Worm (Caenorhabditis elegans) whole organism, L1 larva: ENCODE measurements around the gene bpnt-1.
A peak's percentile ranks its signal among the peaks of the same experiment; 100 is the strongest.

Source experiments
- C04F5.9 ChIP-seq: sonication (generic microtip); optimal IDR thresholded peaks from 2 replicates; lab custom pipeline; 2016; ENCODE audit warnings: missing genetic modification characterization, missing compliant biosample characterization
- aly-2 ChIP-seq: fragments of 150-350 bp; optimal IDR thresholded peaks from 2 replicates; lab custom pipeline; 2014; ENCODE audit warnings: missing biosample characterization, missing genetic modification characterization
- blmp-1 ChIP-seq: fragments of 150-350 bp; optimal IDR thresholded peaks from 2 replicates; lab custom pipeline; 2014; ENCODE audit warnings: missing biosample characterization, missing genetic modification characterization
- ceh-63 ChIP-seq: fragments of 200-800 bp; sonication (Bioruptor generic); optimal IDR thresholded peaks from 2 replicates; lab custom pipeline; 2018; ENCODE audit warnings: mild to moderate bottlenecking, missing genetic modification characterization, missing compliant biosample characterization
- ceh-8 ChIP-seq: fragments of 200-800 bp; sonication (Bioruptor generic); optimal IDR thresholded peaks from 2 replicates; lab custom pipeline; 2018; ENCODE audit warnings: mild to moderate bottlenecking, missing genetic modification characterization, moderate library complexity, missing compliant biosample characterization
- ceh-82 ChIP-seq, 3 experiments: fragments of 150-350 bp in 1 of 3; sonication (generic microtip) in 2 of 3; optimal IDR thresholded peaks; 2 replicates each; lab custom pipeline; 2014 to 2017; ENCODE audit warnings: missing biosample characterization in 3 of 3, missing genetic modification characterization in 3 of 3
- ceh-90 ChIP-seq: sonication (generic microtip); optimal IDR thresholded peaks from 2 replicates; lab custom pipeline; 2016; ENCODE audit warnings: missing genetic modification characterization, missing compliant biosample characterization
- ces-1 ChIP-seq: fragments of 150-350 bp; optimal IDR thresholded peaks from 2 replicates; lab custom pipeline; 2014; ENCODE audit warnings: missing biosample characterization, missing genetic modification reagents, missing genetic modification characterization
- dpl-1 ChIP-seq, 3 experiments: fragments of 150-350 bp in 2 of 3; sonication (generic microtip) in 1 of 3; optimal IDR thresholded peaks; 2 replicates each; lab custom pipeline; 2014 to 2017; ENCODE audit warnings: missing biosample characterization in 3 of 3, missing genetic modification characterization in 3 of 3, missing genetic modification reagents in 3 of 3
- efl-1 ChIP-seq, 4 experiments: fragments of 150-350 bp; optimal IDR thresholded peaks in 3 of 4; peaks in 1 of 4; 1 replicate in 1 of 4; 2 replicates in 3 of 4; lab custom pipeline; 2014; ENCODE audit warnings: missing biosample characterization in 2 of 4, missing genetic modification characterization in 2 of 4, missing genetic modification reagents in 2 of 4
- egl-13 ChIP-seq: sonication (generic microtip); optimal IDR thresholded peaks from 2 replicates; lab custom pipeline; 2016; ENCODE audit warnings: missing genotype, missing genetic modification reagents, missing genetic modification characterization, missing compliant biosample characterization
- egl-27 ChIP-seq, 2 experiments: fragments of 150-350 bp in 1 of 2; sonication (generic microtip); optimal IDR thresholded peaks; 3 replicates each; lab custom pipeline; 2017 to 2018; ENCODE audit warnings: missing biosample characterization in 2 of 2, missing genetic modification characterization in 2 of 2, missing genetic modification reagents in 2 of 2
- elt-3 ChIP-seq, 6 experiments: fragments of 150-350 bp in 1 of 6; sonication (generic microtip); optimal IDR thresholded peaks; 2 replicates each; lab custom pipeline; 2017 to 2018; ENCODE audit warnings: missing biosample characterization in 6 of 6, missing genetic modification characterization in 6 of 6, inconsistent platforms in 1 of 6
- ets-5 ChIP-seq: fragments of 200-800 bp; sonication (Bioruptor generic); IDR thresholded peaks from 2 replicates; pipeline ENCODE4 v1.3.6; 2022; ENCODE audit warnings: missing genetic modification characterization, missing compliant biosample characterization
- fkh-10 ChIP-seq: sonication (generic microtip); optimal IDR thresholded peaks from 2 replicates; lab custom pipeline; 2017; ENCODE audit warnings: missing biosample characterization, missing genetic modification reagents, missing genetic modification characterization
- fos-1 ChIP-seq: fragments of 150-350 bp; optimal IDR thresholded peaks from 2 replicates; lab custom pipeline; 2014; ENCODE audit warnings: missing biosample characterization, missing genetic modification characterization
- hlh-17 ChIP-seq: fragments of 200-800 bp; sonication (Bioruptor generic); optimal IDR thresholded peaks from 2 replicates; lab custom pipeline; 2018; ENCODE audit warnings: missing genetic modification characterization, mild to moderate bottlenecking, missing compliant biosample characterization, moderate library complexity, borderline replicate concordance
- jun-1 ChIP-seq: fragments of 150-350 bp; optimal IDR thresholded peaks from 2 replicates; lab custom pipeline; 2014; ENCODE audit warnings: missing biosample characterization, missing genetic modification reagents, missing genetic modification characterization
- lin-13 ChIP-seq: fragments of 150-350 bp; optimal IDR thresholded peaks from 2 replicates; lab custom pipeline; 2014; ENCODE audit warnings: missing biosample characterization, missing genetic modification reagents, missing genetic modification characterization
- lin-15B ChIP-seq: fragments of 150-350 bp; sonication (generic microtip); optimal IDR thresholded peaks from 3 replicates; lab custom pipeline; 2014; ENCODE audit warnings: missing biosample characterization, missing genetic modification characterization
- lin-35 ChIP-seq, 2 experiments: fragments of 150-350 bp; optimal IDR thresholded peaks; 2 replicates each; lab custom pipeline; 2014; ENCODE audit warnings: missing biosample characterization in 2 of 2, missing genetic modification characterization in 2 of 2, missing genetic modification reagents in 2 of 2
- lin-39 ChIP-seq: fragments of 150-350 bp; optimal IDR thresholded peaks from 2 replicates; lab custom pipeline; 2014; ENCODE audit warnings: missing biosample characterization, missing genetic modification reagents, missing genetic modification characterization
- lir-3 ChIP-seq: sonication (generic microtip); optimal IDR thresholded peaks from 2 replicates; lab custom pipeline; 2016; ENCODE audit warnings: mild to moderate bottlenecking, missing genetic modification characterization, moderate library complexity, missing compliant biosample characterization; ENCODE audit not compliant: poor library complexity
- mab-9 ChIP-seq: fragments of 200-800 bp; sonication (Bioruptor generic); IDR thresholded peaks from 2 replicates; pipeline ENCODE4 v1.3.6; 2022; ENCODE audit warnings: missing genetic modification reagents, missing genetic modification characterization, missing compliant biosample characterization
- mef-2 ChIP-seq: fragments of 150-350 bp; optimal IDR thresholded peaks from 2 replicates; lab custom pipeline; 2014; ENCODE audit warnings: missing biosample characterization, missing genetic modification characterization
- mep-1 ChIP-seq: fragments of 150-350 bp; optimal IDR thresholded peaks from 2 replicates; lab custom pipeline; 2014; ENCODE audit warnings: missing biosample characterization, missing genetic modification characterization
- nhr-11 ChIP-seq: fragments of 150-350 bp; optimal IDR thresholded peaks from 2 replicates; lab custom pipeline; 2014; ENCODE audit warnings: missing biosample characterization, missing genetic modification characterization
- nhr-12 ChIP-seq: sonication (generic microtip); optimal IDR thresholded peaks from 2 replicates; lab custom pipeline; 2017; ENCODE audit warnings: missing biosample characterization, missing genetic modification characterization
- nhr-19 ChIP-seq: fragments of 200-800 bp; sonication (Bioruptor generic); conservative IDR thresholded peaks from 2 replicates; pipeline ENCODE4 v1.3.6; 2022; ENCODE audit warnings: missing genetic modification characterization, missing compliant biosample characterization
- nhr-20 ChIP-seq: sonication (generic microtip); optimal IDR thresholded peaks from 2 replicates; lab custom pipeline; 2016; ENCODE audit warnings: mild to moderate bottlenecking, missing genetic modification characterization, missing compliant biosample characterization
- nhr-28 ChIP-seq: fragments of 150-350 bp; optimal IDR thresholded peaks from 2 replicates; lab custom pipeline; 2014; ENCODE audit warnings: missing biosample characterization, missing genetic modification characterization
- nhr-47 ChIP-seq: sonication (generic microtip); optimal IDR thresholded peaks from 2 replicates; lab custom pipeline; 2016; ENCODE audit warnings: mild to moderate bottlenecking, missing genetic modification characterization, moderate library complexity, missing compliant biosample characterization
- nhr-71 ChIP-seq: sonication (generic microtip); optimal IDR thresholded peaks from 2 replicates; lab custom pipeline; 2016; ENCODE audit warnings: mild to moderate bottlenecking, missing genetic modification characterization, moderate library complexity, missing compliant biosample characterization
- nhr-77 ChIP-seq: fragments of 150-350 bp; optimal IDR thresholded peaks from 2 replicates; lab custom pipeline; 2014; ENCODE audit warnings: missing biosample characterization, missing genetic modification characterization
- nhr-84 ChIP-seq: sonication (generic microtip); optimal IDR thresholded peaks from 2 replicates; lab custom pipeline; 2017; ENCODE audit warnings: missing biosample characterization, missing genetic modification characterization
- nhr-90 ChIP-seq: sonication (generic microtip); optimal IDR thresholded peaks from 2 replicates; lab custom pipeline; 2016; ENCODE audit warnings: mild to moderate bottlenecking, missing genetic modification characterization, missing compliant biosample characterization; ENCODE audit not compliant: poor library complexity
- pqm-1 ChIP-seq: sonication (generic microtip); optimal IDR thresholded peaks from 3 replicates; lab custom pipeline; 2017; ENCODE audit warnings: missing biosample characterization, missing genetic modification characterization
- rnt-1 ChIP-seq: sonication (generic microtip); optimal IDR thresholded peaks from 2 replicates; lab custom pipeline; 2016; ENCODE audit warnings: mild to moderate bottlenecking, missing genetic modification characterization, moderate library complexity, missing compliant biosample characterization
- snpc-4 ChIP-seq: fragments of 150-350 bp; optimal IDR thresholded peaks from 2 replicates; lab custom pipeline; 2014; ENCODE audit warnings: missing biosample characterization, missing genetic modification characterization
- sox-4 ChIP-seq: sonication (generic microtip); optimal IDR thresholded peaks from 2 replicates; lab custom pipeline; 2016; ENCODE audit warnings: missing genetic modification characterization, missing compliant biosample characterization
- sptf-1 ChIP-seq: fragments of 150-350 bp; optimal IDR thresholded peaks from 2 replicates; lab custom pipeline; 2014; ENCODE audit warnings: missing biosample characterization, missing genetic modification characterization
- sup-37 ChIP-seq: fragments of 200-800 bp; sonication (Bioruptor generic); optimal IDR thresholded peaks from 2 replicates; lab custom pipeline; 2018; ENCODE audit warnings: mild to moderate bottlenecking, missing genetic modification characterization, missing compliant biosample characterization
- swsn-7 ChIP-seq: sonication (generic microtip); optimal IDR thresholded peaks from 2 replicates; lab custom pipeline; 2016; ENCODE audit warnings: missing genetic modification characterization, missing compliant biosample characterization
- tlp-1 ChIP-seq: fragments of 150-350 bp; optimal IDR thresholded peaks from 2 replicates; lab custom pipeline; 2014; ENCODE audit warnings: missing biosample characterization, missing genetic modification characterization
- unc-62 ChIP-seq: fragments of 150-350 bp; optimal IDR thresholded peaks from 2 replicates; lab custom pipeline; 2014; ENCODE audit warnings: missing biosample characterization, missing genetic modification reagents, missing genetic modification characterization
- zip-4 ChIP-seq: fragments of 200-800 bp; sonication (Bioruptor generic); optimal IDR thresholded peaks from 2 replicates; lab custom pipeline; 2018; ENCODE audit warnings: mild to moderate bottlenecking, missing genetic modification characterization, moderate library complexity, missing compliant biosample characterization
- ztf-11 ChIP-seq, 2 experiments: sonication (generic microtip); optimal IDR thresholded peaks; 2 replicates each; lab custom pipeline; 2016 to 2017; ENCODE audit warnings: missing genetic modification characterization in 2 of 2, missing biosample characterization in 1 of 2, missing compliant biosample characterization in 1 of 2

Gene bpnt-1

DNA sequence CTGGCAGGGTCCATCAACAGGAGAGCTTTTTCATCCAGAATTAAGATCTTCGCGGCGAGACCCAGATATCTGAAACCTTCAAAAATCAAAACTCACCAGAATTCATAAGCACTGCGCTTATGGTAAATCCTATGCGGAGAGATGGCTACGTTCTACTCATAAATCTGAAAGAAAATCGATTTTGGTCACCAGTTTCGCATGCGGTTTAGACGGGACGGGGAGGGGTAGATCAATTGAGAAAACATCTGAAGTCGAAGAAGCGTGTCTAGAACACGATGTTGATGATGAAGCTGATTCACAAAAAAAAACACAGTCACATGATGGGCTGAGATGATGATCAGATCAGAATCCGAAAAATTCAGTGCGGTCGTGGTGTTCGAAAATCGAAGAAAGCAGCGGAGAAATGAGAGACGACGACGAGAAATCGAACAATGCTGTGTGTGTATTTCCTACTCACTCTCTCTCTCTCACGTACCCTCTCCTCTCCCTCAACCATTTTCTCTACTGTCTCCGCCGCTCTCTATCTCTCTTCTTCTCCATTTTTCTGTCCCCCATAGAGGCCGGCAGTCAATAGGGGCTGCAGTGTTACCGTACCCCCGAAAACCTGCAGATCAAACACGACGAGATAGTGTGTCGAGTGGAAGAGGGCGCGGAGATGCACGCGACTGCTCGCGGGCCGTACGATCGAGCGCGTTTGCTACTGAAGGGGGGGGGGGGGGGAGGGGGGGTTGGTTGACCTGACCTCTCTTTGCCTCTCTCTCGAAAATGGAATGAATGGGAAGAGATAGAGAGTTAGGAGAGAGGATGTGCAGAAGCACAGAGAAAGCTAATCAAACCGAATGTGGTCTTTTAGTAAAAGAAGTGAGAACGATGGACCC is 43.5 kb upstream of the bpnt-1 start, which contains the start of gene ntl-2 (continued):
- TF ChIP-seq ceh-90: peak; percentile 33
- TF ChIP-seq nhr-71: peak; percentile 98
- peak; percentile 77 for TF ChIP-seq mef-2 (tag; lab: Kevin White, UChicago)
- peak; percentile 94 for TF ChIP-seq ceh-63 (GFP tag; lab: Kevin White, UChicago)
- TF ChIP-seq nhr-28 (tag; lab: Kevin White, UChicago): no peak
- TF ChIP-seq pqm-1 (tag; lab: Kevin White, UChicago): peak; percentile 47
- peak; percentile 95 for TF ChIP-seq nhr-19 (GFP tag; lab: Robert Waterston, UW)
- TF ChIP-seq unc-62 (GFP tag; lab: Kevin White, UChicago): no peak
- TF ChIP-seq ztf-11 (tag; optimal IDR thresholded peaks at IDR 0.05; lab: Kevin White, UChicago): peak in 1 of 2 experiments; percentile 76
- TF ChIP-seq nhr-11: peak; percentile 79
- TF ChIP-seq nhr-12 (tag; lab: Kevin White, UChicago): peak; percentile 13
- peak; percentile 89 to 94 for TF ChIP-seq efl-1 (optimal IDR thresholded peaks at IDR 0.05; lab: Kevin White, UChicago)
- TF ChIP-seq efl-1 (GFP tag; optimal IDR thresholded peaks at IDR 0.05 in 1 of 2; lab: Kevin White, UChicago): peak; percentile 76 to 98
- peak; percentile 90 for TF ChIP-seq mab-9 (GFP tag; lab: Robert Waterston, UW)
- no peak for TF ChIP-seq hlh-17 (GFP tag; lab: Kevin White, UChicago)
- TF ChIP-seq egl-13: peak; percentile 87
- TF ChIP-seq nhr-77 (tag; lab: Kevin White, UChicago): peak; percentile 97
- peak; percentile 96 for TF ChIP-seq mep-1 (tag; lab: Kevin White, UChicago)
- peak; percentile 84 to 92 for TF ChIP-seq lin-35 (GFP tag; optimal IDR thresholded peaks at IDR 0.05; lab: Kevin White, UChicago)
- peak; percentile 99 for TF ChIP-seq ceh-8 (GFP tag; lab: Kevin White, UChicago)
- peak; percentile 89 to 97 (median 91) for TF ChIP-seq ceh-82 (tag; optimal IDR thresholded peaks at IDR 0.05; lab: Kevin White, UChicago)
- peak; percentile 77 for TF ChIP-seq zip-4 (GFP tag; lab: Kevin White, UChicago)
- TF ChIP-seq snpc-4: peak; percentile 88
- TF ChIP-seq sox-4: peak; percentile 73
- TF ChIP-seq nhr-47 (tag; lab: Kevin White, UChicago): peak; percentile 97
- peak; percentile 48 to 82 for TF ChIP-seq egl-27 (tag; optimal IDR thresholded peaks at IDR 0.05; lab: Kevin White, UChicago)
- no peak for TF ChIP-seq nhr-84 (tag; lab: Kevin White, UChicago)
- TF ChIP-seq fkh-10: peak; percentile 88
- peak; percentile 92 for TF ChIP-seq nhr-90 (tag; lab: Kevin White, UChicago)
- peak; percentile 92 for TF ChIP-seq sup-37 (GFP tag; lab: Kevin White, UChicago)
- TF ChIP-seq lir-3 (tag; lab: Kevin White, UChicago): peak; percentile 85
- peak; percentile 74 for TF ChIP-seq C04F5.9 (tag; lab: Kevin White, UChicago)
- TF ChIP-seq tlp-1 (tag; lab: Kevin White, UChicago): no peak
- peak; percentile 77 for TF ChIP-seq lin-39 (tag; lab: Kevin White, UChicago)
- peak; percentile 95 for TF ChIP-seq lin-15B
- TF ChIP-seq elt-3 (tag; optimal IDR thresholded peaks at IDR 0.05; lab: Kevin White, UChicago): peak in 3 of 6 experiments; percentile 74 to 82 (median 77)
- peak; percentile 95 for TF ChIP-seq nhr-20 (tag; lab: Kevin White, UChicago)
- TF ChIP-seq fos-1 (tag; lab: Kevin White, UChicago): peak; percentile 86
- peak; percentile 37 for TF ChIP-seq aly-2 (tag; lab: Kevin White, UChicago)

DNA sequence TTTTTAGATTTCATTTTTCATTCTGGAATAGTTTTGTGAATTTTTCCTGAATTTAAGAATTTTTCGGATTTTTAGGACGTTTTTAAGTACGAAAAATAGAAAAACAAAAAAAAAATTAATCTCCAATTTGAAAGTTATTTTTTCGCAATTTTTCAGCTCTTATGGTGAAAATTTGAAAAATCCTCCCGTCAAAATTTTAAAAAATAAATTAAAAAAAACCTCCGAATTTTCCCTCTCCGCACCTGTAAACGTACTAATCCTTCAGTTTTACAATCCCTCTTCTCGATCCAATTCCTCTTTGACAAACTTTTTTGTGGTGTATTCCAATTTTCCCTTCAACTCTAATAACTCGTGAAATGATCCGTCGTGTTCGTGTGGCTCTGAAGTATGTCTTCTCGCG is 41.9 kb upstream of the bpnt-1 start, which contains the start of gene B0286.1:
Gene B0286.1 (plus strand): TSS at position 301 of the 400 bp plus-strand sequence.
- TF ChIP-seq lin-15B: no peak
- no peak for TF ChIP-seq elt-3 (tag; optimal IDR thresholded peaks at IDR 0.05; lab: Kevin White, UChicago)
- no peak for TF ChIP-seq dpl-1 (GFP tag; optimal IDR thresholded peaks at IDR 0.05; lab: Kevin White, UChicago)
- TF ChIP-seq lir-3 (tag; lab: Kevin White, UChicago): no peak
- no peak for TF ChIP-seq mab-9 (GFP tag; lab: Robert Waterston, UW)
- no peak for TF ChIP-seq rnt-1 (tag; lab: Kevin White, UChicago)
- no peak for TF ChIP-seq lin-39 (tag; lab: Kevin White, UChicago)
- TF ChIP-seq ceh-8 (GFP tag; lab: Kevin White, UChicago): no peak
- TF ChIP-seq nhr-19 (GFP tag; lab: Robert Waterston, UW): no peak
- TF ChIP-seq ceh-90: no peak
- TF ChIP-seq jun-1 (tag; lab: Kevin White, UChicago): no peak
- TF ChIP-seq sptf-1 (tag; lab: Kevin White, UChicago): no peak
- TF ChIP-seq swsn-7: no peak
- TF ChIP-seq zip-4 (GFP tag; lab: Kevin White, UChicago): no peak
- no peak for TF ChIP-seq nhr-12 (tag; lab: Kevin White, UChicago)
- no peak for TF ChIP-seq lin-13 (GFP tag; lab: Kevin White, UChicago)
- TF ChIP-seq blmp-1 (tag; lab: Kevin White, UChicago): no peak
- TF ChIP-seq ces-1 (GFP tag; lab: Kevin White, UChicago): no peak
- no peak for TF ChIP-seq ets-5 (GFP tag; lab: Robert Waterston, UW)
